Worm (Caenorhabditis elegans): ENCODE data around the gene srd-28.
"Not testable (repeated sequence)": the region's sequence is repeated elsewhere in the genome, so short reads cannot be mapped to it uniquely, and the experiment has no call there.

srd-28 gene

DNA sequence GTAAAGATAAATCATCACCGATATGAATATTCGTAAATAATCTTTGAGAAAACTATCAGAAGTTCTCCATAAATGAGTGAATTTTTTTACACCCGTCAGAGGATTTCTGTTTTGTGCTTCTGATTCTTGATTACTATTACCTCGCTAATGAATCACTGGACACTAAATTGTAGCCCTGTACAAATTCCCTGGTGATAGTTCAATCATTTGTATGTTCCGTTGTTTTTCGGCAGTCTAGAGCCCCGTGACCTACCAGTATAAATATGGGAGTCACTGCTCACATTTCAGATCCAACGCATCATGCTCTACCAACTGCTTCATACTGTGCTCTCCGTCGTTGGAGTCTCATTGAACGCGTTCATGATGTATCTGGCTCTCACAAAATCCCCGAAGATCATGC lies at the start of gene srd-28:
Gene srd-28, plus strand, starts transcription at position 301 of the 400 bp plus-strand sequence.
- not testable (repeated sequence) for TF ChIP-seq hmbx-1 (tag; optimal IDR thresholded peaks at IDR 0.05); flt-1 (GFP tag; IDR thresholded peaks at IDR 0.05); ceh-13 (GFP tag; optimal IDR thresholded peaks at IDR 0.05)

DNA sequence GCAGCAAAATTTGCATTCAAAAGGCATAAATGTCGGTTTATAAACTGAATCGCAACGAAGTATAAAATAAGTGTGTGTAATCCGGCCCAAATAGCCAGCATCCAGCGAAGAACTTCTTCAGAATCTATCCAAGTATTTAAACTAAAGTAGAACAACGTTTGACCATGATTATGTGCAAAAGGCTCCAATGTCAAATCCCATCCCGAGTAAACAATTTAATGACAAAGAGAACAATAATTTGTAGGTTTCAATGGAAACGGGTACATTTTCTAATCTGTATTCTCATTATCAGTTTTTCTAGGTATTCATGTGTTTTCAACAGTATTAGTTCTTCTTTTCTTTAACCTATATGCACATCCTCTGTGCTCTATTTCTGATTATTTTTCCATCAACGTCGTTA lies 42.7 kb upstream of the srd-28 start, which contains the start of gene C41G6.12:
Gene C41G6.12, minus strand, starts transcription at position 101 of the 400 bp plus-strand sequence.
- TF ChIP-seq scrt-1 (GFP tag; IDR thresholded peaks at IDR 0.05); flt-1 (GFP tag; IDR thresholded peaks at IDR 0.05); hmbx-1 (tag; optimal IDR thresholded peaks at IDR 0.05): not testable (repeated sequence)

DNA sequence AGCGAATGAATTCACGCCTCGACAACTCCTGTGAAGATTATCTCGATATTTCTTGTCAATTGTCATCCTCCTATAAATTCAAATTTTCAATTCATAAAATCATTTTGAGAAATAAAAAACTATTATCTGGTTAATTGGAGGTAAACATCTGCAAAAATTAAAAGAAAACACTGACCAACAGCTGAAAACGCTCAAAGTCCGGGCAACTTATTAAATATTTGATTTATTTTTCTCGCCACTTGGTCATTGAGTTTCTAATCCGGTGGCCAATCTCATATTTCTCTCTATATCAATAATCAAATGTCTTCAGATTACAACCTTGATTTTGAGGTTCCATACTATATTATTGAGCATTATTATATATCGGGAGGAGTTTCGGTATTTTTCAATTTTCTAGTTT lies 38.5 kb upstream of the srd-28 start, which contains the start of gene sri-24:
Gene sri-24, plus strand, starts transcription at position 301 of the 400 bp plus-strand sequence.
- TF ChIP-seq scrt-1 (GFP tag; IDR thresholded peaks at IDR 0.05); F13C5.2 (tag; optimal IDR thresholded peaks at IDR 0.05); aly-1 (tag; optimal IDR thresholded peaks at IDR 0.05): not testable (repeated sequence)

ce11 chrV:15215175-15215574 lies 35.2 kb upstream of the srd-28 start, which contains the start of gene sri-26:
Gene sri-26, plus strand, starts transcription at chrV:15215475.
- TF ChIP-seq tra-4 (tag; optimal IDR thresholded peaks at IDR 0.05); flt-1 (GFP tag; IDR thresholded peaks at IDR 0.05); hnd-1 (tag; optimal IDR thresholded peaks at IDR 0.05): not testable (repeated sequence)

- TF ChIP-seq tra-4 (tag; optimal IDR thresholded peaks at IDR 0.05) (no peak), aly-1 (tag; optimal IDR thresholded peaks at IDR 0.05) (no peak), tbx-11 (GFP tag; IDR thresholded peaks at IDR 0.05) (no peak), scrt-1 (GFP tag; IDR thresholded peaks at IDR 0.05) (no peak), ama-1 (optimal IDR thresholded peaks at IDR 0.05) (no peak), tbx-37 (GFP tag; conservative IDR thresholded peaks at IDR 0.05) (no peak), F13C5.2 (tag; optimal IDR thresholded peaks at IDR 0.05) (no peak), ets-7 (tag; optimal IDR thresholded peaks at IDR 0.05) (no peak), pes-1 (GFP tag; IDR thresholded peaks at IDR 0.05) (no peak)
Observed at ce11 chrV:15216705-15217104, 33.7 kb upstream of the srd-28 start, which contains the start of gene sri-25. Gene sri-25, plus strand, starts transcription at chrV:15217005.

DNA sequence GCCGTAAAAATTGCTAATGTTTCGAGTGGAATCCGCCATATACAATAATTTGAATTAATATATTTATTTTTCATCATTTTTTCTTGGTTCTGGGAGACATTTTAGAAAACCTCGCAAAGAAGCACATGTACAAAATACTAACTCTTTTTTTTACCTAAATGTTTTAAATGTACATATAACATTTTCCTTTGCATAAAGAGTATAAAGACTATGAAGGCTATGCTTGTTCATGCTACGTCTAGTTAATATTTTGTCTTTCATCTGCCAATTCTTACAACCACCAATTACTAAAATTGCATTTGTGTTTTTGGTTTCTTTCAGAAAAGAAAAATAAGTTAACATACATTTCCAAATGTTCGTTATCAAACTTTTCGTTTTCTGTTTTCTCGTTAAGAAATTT lies 29.1 kb upstream of the srd-28 start, which contains the start of gene irld-25:
Gene irld-25, plus strand, starts transcription at position 301 of the 400 bp plus-strand sequence.
- TF ChIP-seq scrt-1 (GFP tag; IDR thresholded peaks at IDR 0.05) (no peak), flt-1 (GFP tag; IDR thresholded peaks at IDR 0.05) (no peak), sea-1 (GFP tag; conservative IDR thresholded peaks at IDR 0.05) (no peak), tbx-37 (GFP tag; conservative IDR thresholded peaks at IDR 0.05) (no peak), ceh-13 (GFP tag; optimal IDR thresholded peaks at IDR 0.05) (no peak), ama-1 (optimal IDR thresholded peaks at IDR 0.05) (no peak)

DNA sequence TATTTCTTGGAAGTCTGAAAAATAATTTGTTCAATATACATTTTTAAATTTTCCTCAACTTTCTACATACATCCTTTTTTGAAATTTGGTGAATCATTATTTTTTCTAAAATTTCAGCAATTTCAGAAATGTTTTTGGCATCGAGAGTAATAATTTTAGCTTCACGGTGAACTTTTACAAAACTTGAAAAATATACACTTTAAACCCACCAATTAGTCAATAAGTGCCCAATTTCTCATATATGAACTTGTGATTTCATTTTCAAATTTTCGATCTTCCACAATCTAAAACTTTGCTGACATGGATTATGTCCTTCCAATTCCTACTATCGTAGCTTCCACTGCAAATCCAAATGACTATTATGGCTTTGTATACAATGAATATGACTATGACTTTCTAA lies 26.7 kb upstream of the srd-28 start, which contains the start of gene srw-24:
Gene srw-24, plus strand, starts transcription at position 301 of the 400 bp plus-strand sequence.
- TF ChIP-seq hmg-4 (GFP tag; optimal IDR thresholded peaks at IDR 0.05): no peak

DNA sequence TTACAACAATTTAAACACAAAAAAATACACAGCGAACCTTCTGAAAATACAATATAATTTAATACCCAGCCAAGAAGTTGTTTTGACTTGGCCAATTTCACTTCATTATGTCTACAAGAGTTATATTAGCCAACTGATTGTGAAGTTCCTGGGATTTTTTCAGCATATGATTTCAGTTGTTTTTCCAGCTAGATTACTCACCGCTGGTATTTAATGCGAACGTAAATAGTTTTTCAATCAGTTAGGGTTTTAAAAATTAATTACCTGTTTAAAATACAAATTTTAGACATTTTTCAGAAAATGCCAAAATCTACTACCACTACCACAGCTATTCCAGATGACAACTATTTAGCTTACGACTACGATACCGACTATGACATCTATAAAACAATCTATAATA lies 24.8 kb upstream of the srd-28 start, which contains the start of gene srw-14:
Gene srw-14, plus strand, starts transcription at position 301 of the 400 bp plus-strand sequence.
- no peak for TF ChIP-seq ceh-36 (tag; optimal IDR thresholded peaks at IDR 0.05)
- no peak for TF ChIP-seq pes-1 (GFP tag; IDR thresholded peaks at IDR 0.05)
- TF ChIP-seq ama-1 (optimal IDR thresholded peaks at IDR 0.05): no peak
- no peak for TF ChIP-seq tbx-37 (GFP tag; conservative IDR thresholded peaks at IDR 0.05)
- TF ChIP-seq ceh-13 (GFP tag; optimal IDR thresholded peaks at IDR 0.05): no peak
- TF ChIP-seq scrt-1 (GFP tag; IDR thresholded peaks at IDR 0.05): no peak
- TF ChIP-seq tbx-11 (GFP tag; IDR thresholded peaks at IDR 0.05): no peak
- TF ChIP-seq tra-4 (tag; optimal IDR thresholded peaks at IDR 0.05): no peak
- TF ChIP-seq ets-7 (tag; optimal IDR thresholded peaks at IDR 0.05): no peak
- no peak for TF ChIP-seq aly-1 (tag; optimal IDR thresholded peaks at IDR 0.05)
- no peak for TF ChIP-seq B0310.2 (tag; optimal IDR thresholded peaks at IDR 0.05)
- TF ChIP-seq F13C5.2 (tag; optimal IDR thresholded peaks at IDR 0.05): no peak
- TF ChIP-seq flt-1 (GFP tag; IDR thresholded peaks at IDR 0.05): no peak
- TF ChIP-seq sea-1 (GFP tag; conservative IDR thresholded peaks at IDR 0.05): no peak
- no peak for TF ChIP-seq hmg-4 (GFP tag; optimal IDR thresholded peaks at IDR 0.05)

DNA sequence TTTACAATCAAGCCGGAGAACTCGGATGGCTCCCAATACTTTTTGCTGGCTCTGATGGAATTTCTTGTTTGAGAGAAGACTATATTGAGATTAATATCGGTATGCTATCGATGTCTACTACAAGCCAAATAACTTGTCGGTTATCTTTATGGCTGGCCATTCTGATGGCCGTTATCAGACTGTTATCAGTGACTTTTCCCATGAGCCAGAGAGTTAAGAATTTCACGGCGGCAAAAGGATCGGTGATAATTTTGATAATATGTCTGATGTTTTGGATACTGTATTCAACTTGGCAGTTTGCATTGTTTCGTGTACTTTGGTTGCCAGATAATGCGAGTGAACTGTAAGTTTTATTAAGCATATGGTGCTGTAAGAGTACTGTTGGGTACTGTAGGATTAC lies 24.2 kb upstream of the srd-28 start:
- no peak for TF ChIP-seq aly-1 (tag; optimal IDR thresholded peaks at IDR 0.05)
- no peak for TF ChIP-seq tra-4 (tag; optimal IDR thresholded peaks at IDR 0.05)

- TF ChIP-seq scrt-1 (GFP tag; IDR thresholded peaks at IDR 0.05): no peak
- no peak for TF ChIP-seq sea-1 (GFP tag; conservative IDR thresholded peaks at IDR 0.05)
- no peak for TF ChIP-seq tbx-11 (GFP tag; IDR thresholded peaks at IDR 0.05)
- no peak for TF ChIP-seq B0310.2 (tag; optimal IDR thresholded peaks at IDR 0.05)
- TF ChIP-seq tra-4 (tag; optimal IDR thresholded peaks at IDR 0.05): no peak
- TF ChIP-seq flt-1 (GFP tag; IDR thresholded peaks at IDR 0.05): no peak
- no peak for TF ChIP-seq hmg-4 (GFP tag; optimal IDR thresholded peaks at IDR 0.05)
- no peak for TF ChIP-seq ets-7 (tag; optimal IDR thresholded peaks at IDR 0.05)
- no peak for TF ChIP-seq ama-1 (optimal IDR thresholded peaks at IDR 0.05)
- no peak for TF ChIP-seq pes-1 (GFP tag; IDR thresholded peaks at IDR 0.05)
- no peak for TF ChIP-seq F13C5.2 (tag; optimal IDR thresholded peaks at IDR 0.05)
- TF ChIP-seq hmbx-1 (tag; optimal IDR thresholded peaks at IDR 0.05): no peak
- TF ChIP-seq ceh-13 (GFP tag; optimal IDR thresholded peaks at IDR 0.05): no peak
- TF ChIP-seq aly-1 (tag; optimal IDR thresholded peaks at IDR 0.05): no peak
- no peak for TF ChIP-seq ceh-36 (tag; optimal IDR thresholded peaks at IDR 0.05)
- TF ChIP-seq hnd-1 (tag; optimal IDR thresholded peaks at IDR 0.05): no peak
- TF ChIP-seq tbx-37 (GFP tag; conservative IDR thresholded peaks at IDR 0.05): no peak
Observed at ce11 chrV:15230243-15230642, 20.2 kb upstream of the srd-28 start, which contains the start of gene srw-15. Gene srw-15, plus strand, starts transcription at chrV:15230543.

All from whole organism, early embryonic.